Worm (Caenorhabditis elegans) whole organism, L1 larva: Measurements from ENCODE around the gene T28C6.7.
A peak's percentile ranks its signal among the peaks of the same experiment; 100 is the strongest.

Experiments used
- C04F5.9 ChIP-seq: sonication (generic microtip); optimal IDR thresholded peaks from 2 replicates; lab custom pipeline; 2016; ENCODE audit warnings: missing genetic modification characterization, missing compliant biosample characterization
- C16A3.4 ChIP-seq: fragments of 150-350 bp; optimal IDR thresholded peaks from 2 replicates; lab custom pipeline; 2014; ENCODE audit warnings: missing biosample characterization, missing genetic modification characterization
- C34B4.2 ChIP-seq: sonication (generic microtip); optimal IDR thresholded peaks from 2 replicates; lab custom pipeline; 2017; ENCODE audit warnings: mild to moderate bottlenecking, missing genetic modification characterization, missing compliant biosample characterization
- aly-2 ChIP-seq: fragments of 150-350 bp; optimal IDR thresholded peaks from 2 replicates; lab custom pipeline; 2014; ENCODE audit warnings: missing biosample characterization, missing genetic modification characterization
- ama-1 ChIP-seq: fragments of 150-350 bp; optimal IDR thresholded peaks from 2 replicates; lab custom pipeline; 2014
- ceh-63 ChIP-seq: fragments of 200-800 bp; sonication (Bioruptor generic); optimal IDR thresholded peaks from 2 replicates; lab custom pipeline; 2018; ENCODE audit warnings: mild to moderate bottlenecking, missing genetic modification characterization, missing compliant biosample characterization
- ceh-88 ChIP-seq: fragments of 200-800 bp; sonication (Bioruptor generic); IDR thresholded peaks from 2 replicates; pipeline ENCODE4 v1.3.6; 2022; ENCODE audit warnings: missing genetic modification characterization, missing compliant biosample characterization
- ceh-90 ChIP-seq: sonication (generic microtip); optimal IDR thresholded peaks from 2 replicates; lab custom pipeline; 2016; ENCODE audit warnings: missing genetic modification characterization, missing compliant biosample characterization
- ces-1 ChIP-seq: fragments of 150-350 bp; optimal IDR thresholded peaks from 2 replicates; lab custom pipeline; 2014; ENCODE audit warnings: missing biosample characterization, missing genetic modification reagents, missing genetic modification characterization
- egl-13 ChIP-seq: sonication (generic microtip); optimal IDR thresholded peaks from 2 replicates; lab custom pipeline; 2016; ENCODE audit warnings: missing genotype, missing genetic modification reagents, missing genetic modification characterization, missing compliant biosample characterization
- egl-27 ChIP-seq, 2 experiments: fragments of 150-350 bp in 1 of 2; sonication (generic microtip); optimal IDR thresholded peaks; 3 replicates each; lab custom pipeline; 2017 to 2018; ENCODE audit warnings: missing biosample characterization in 2 of 2, missing genetic modification characterization in 2 of 2, missing genetic modification reagents in 2 of 2
- elt-2 ChIP-seq: sonication (generic microtip); optimal IDR thresholded peaks from 2 replicates; lab custom pipeline; 2016; ENCODE audit warnings: missing genetic modification characterization, mild to moderate bottlenecking, inconsistent platforms, missing compliant biosample characterization, missing genetic modification reagents
- elt-3 ChIP-seq, 6 experiments: fragments of 150-350 bp in 1 of 6; sonication (generic microtip); optimal IDR thresholded peaks; 2 replicates each; lab custom pipeline; 2017 to 2018; ENCODE audit warnings: missing biosample characterization in 6 of 6, missing genetic modification characterization in 6 of 6, inconsistent platforms in 1 of 6
- ets-5 ChIP-seq: fragments of 200-800 bp; sonication (Bioruptor generic); IDR thresholded peaks from 2 replicates; pipeline ENCODE4 v1.3.6; 2022; ENCODE audit warnings: missing genetic modification characterization, missing compliant biosample characterization
- fos-1 ChIP-seq: fragments of 150-350 bp; optimal IDR thresholded peaks from 2 replicates; lab custom pipeline; 2014; ENCODE audit warnings: missing biosample characterization, missing genetic modification characterization
- hlh-17 ChIP-seq: fragments of 200-800 bp; sonication (Bioruptor generic); optimal IDR thresholded peaks from 2 replicates; lab custom pipeline; 2018; ENCODE audit warnings: missing genetic modification characterization, mild to moderate bottlenecking, missing compliant biosample characterization, moderate library complexity, borderline replicate concordance
- hlh-4 ChIP-seq: sonication (generic microtip); optimal IDR thresholded peaks from 2 replicates; lab custom pipeline; 2016; ENCODE audit warnings: mild to moderate bottlenecking, missing genetic modification characterization, missing compliant biosample characterization
- hpl-2 ChIP-seq: fragments of 150-350 bp; optimal IDR thresholded peaks from 2 replicates; lab custom pipeline; 2014; ENCODE audit warnings: missing biosample characterization, missing genetic modification reagents, missing genetic modification characterization
- isw-1 ChIP-seq: fragments of 200-800 bp; sonication (Bioruptor generic); IDR thresholded peaks from 2 replicates; pipeline ENCODE4 v1.3.6; 2022; ENCODE audit warnings: missing genetic modification characterization, missing compliant biosample characterization
- lin-15B ChIP-seq: fragments of 150-350 bp; sonication (generic microtip); optimal IDR thresholded peaks from 3 replicates; lab custom pipeline; 2014; ENCODE audit warnings: missing biosample characterization, missing genetic modification characterization
- lin-35 ChIP-seq, 2 experiments: fragments of 150-350 bp; optimal IDR thresholded peaks; 2 replicates each; lab custom pipeline; 2014; ENCODE audit warnings: missing biosample characterization in 2 of 2, missing genetic modification characterization in 2 of 2, missing genetic modification reagents in 2 of 2
- lin-39 ChIP-seq: fragments of 150-350 bp; optimal IDR thresholded peaks from 2 replicates; lab custom pipeline; 2014; ENCODE audit warnings: missing biosample characterization, missing genetic modification reagents, missing genetic modification characterization
- lir-3 ChIP-seq: sonication (generic microtip); optimal IDR thresholded peaks from 2 replicates; lab custom pipeline; 2016; ENCODE audit warnings: mild to moderate bottlenecking, missing genetic modification characterization, moderate library complexity, missing compliant biosample characterization; ENCODE audit not compliant: poor library complexity
- lsy-2 ChIP-seq, 2 experiments: fragments of 150-350 bp; optimal IDR thresholded peaks; 2 replicates each; lab custom pipeline; 2014; ENCODE audit warnings: missing biosample characterization in 2 of 2, missing genetic modification characterization in 2 of 2
- mef-2 ChIP-seq: fragments of 150-350 bp; optimal IDR thresholded peaks from 2 replicates; lab custom pipeline; 2014; ENCODE audit warnings: missing biosample characterization, missing genetic modification characterization
- mep-1 ChIP-seq: fragments of 150-350 bp; optimal IDR thresholded peaks from 2 replicates; lab custom pipeline; 2014; ENCODE audit warnings: missing biosample characterization, missing genetic modification characterization
- nhr-11 ChIP-seq: fragments of 150-350 bp; optimal IDR thresholded peaks from 2 replicates; lab custom pipeline; 2014; ENCODE audit warnings: missing biosample characterization, missing genetic modification characterization
- nhr-12 ChIP-seq: sonication (generic microtip); optimal IDR thresholded peaks from 2 replicates; lab custom pipeline; 2017; ENCODE audit warnings: missing biosample characterization, missing genetic modification characterization
- nhr-19 ChIP-seq: fragments of 200-800 bp; sonication (Bioruptor generic); conservative IDR thresholded peaks from 2 replicates; pipeline ENCODE4 v1.3.6; 2022; ENCODE audit warnings: missing genetic modification characterization, missing compliant biosample characterization
- nhr-20 ChIP-seq: sonication (generic microtip); optimal IDR thresholded peaks from 2 replicates; lab custom pipeline; 2016; ENCODE audit warnings: mild to moderate bottlenecking, missing genetic modification characterization, missing compliant biosample characterization
- nhr-237 ChIP-seq: fragments of 150-350 bp; optimal IDR thresholded peaks from 2 replicates; lab custom pipeline; 2014; ENCODE audit warnings: missing biosample characterization, missing genetic modification characterization
- nhr-28 ChIP-seq: fragments of 150-350 bp; optimal IDR thresholded peaks from 2 replicates; lab custom pipeline; 2014; ENCODE audit warnings: missing biosample characterization, missing genetic modification characterization
- nhr-47 ChIP-seq: sonication (generic microtip); optimal IDR thresholded peaks from 2 replicates; lab custom pipeline; 2016; ENCODE audit warnings: mild to moderate bottlenecking, missing genetic modification characterization, moderate library complexity, missing compliant biosample characterization
- nhr-77 ChIP-seq: fragments of 150-350 bp; optimal IDR thresholded peaks from 2 replicates; lab custom pipeline; 2014; ENCODE audit warnings: missing biosample characterization, missing genetic modification characterization
- nhr-85 ChIP-seq: sonication (generic microtip); peaks from one replicate; lab custom pipeline; 2016; ENCODE audit warnings: missing genetic modification characterization, inconsistent platforms, missing compliant biosample characterization
- nhr-90 ChIP-seq: sonication (generic microtip); optimal IDR thresholded peaks from 2 replicates; lab custom pipeline; 2016; ENCODE audit warnings: mild to moderate bottlenecking, missing genetic modification characterization, missing compliant biosample characterization; ENCODE audit not compliant: poor library complexity
- pag-3 ChIP-seq: sonication (generic microtip); optimal IDR thresholded peaks from 2 replicates; lab custom pipeline; 2017; ENCODE audit warnings: missing genetic modification characterization, mild to moderate bottlenecking, missing compliant biosample characterization, antibody characterized with exemption, borderline replicate concordance; ENCODE audit not compliant: insufficient read depth
- pqm-1 ChIP-seq: sonication (generic microtip); optimal IDR thresholded peaks from 3 replicates; lab custom pipeline; 2017; ENCODE audit warnings: missing biosample characterization, missing genetic modification characterization
- rnt-1 ChIP-seq: sonication (generic microtip); optimal IDR thresholded peaks from 2 replicates; lab custom pipeline; 2016; ENCODE audit warnings: mild to moderate bottlenecking, missing genetic modification characterization, moderate library complexity, missing compliant biosample characterization
- snu-23 ChIP-seq: sonication (generic microtip); optimal IDR thresholded peaks from 2 replicates; lab custom pipeline; 2016; ENCODE audit warnings: missing genetic modification characterization, missing compliant biosample characterization
- sox-4 ChIP-seq: sonication (generic microtip); optimal IDR thresholded peaks from 2 replicates; lab custom pipeline; 2016; ENCODE audit warnings: missing genetic modification characterization, missing compliant biosample characterization
- sptf-1 ChIP-seq: fragments of 150-350 bp; optimal IDR thresholded peaks from 2 replicates; lab custom pipeline; 2014; ENCODE audit warnings: missing biosample characterization, missing genetic modification characterization
- sup-37 ChIP-seq: fragments of 200-800 bp; sonication (Bioruptor generic); optimal IDR thresholded peaks from 2 replicates; lab custom pipeline; 2018; ENCODE audit warnings: mild to moderate bottlenecking, missing genetic modification characterization, missing compliant biosample characterization
- swsn-7 ChIP-seq: sonication (generic microtip); optimal IDR thresholded peaks from 2 replicates; lab custom pipeline; 2016; ENCODE audit warnings: missing genetic modification characterization, missing compliant biosample characterization
- tbx-2 ChIP-seq: sonication (generic microtip); optimal IDR thresholded peaks from 2 replicates; lab custom pipeline; 2016; ENCODE audit warnings: missing genetic modification characterization, missing compliant biosample characterization
- tlp-1 ChIP-seq: fragments of 150-350 bp; optimal IDR thresholded peaks from 2 replicates; lab custom pipeline; 2014; ENCODE audit warnings: missing biosample characterization, missing genetic modification characterization
- unc-30 ChIP-seq: sonication (generic microtip); optimal IDR thresholded peaks from 2 replicates; lab custom pipeline; 2017; ENCODE audit warnings: missing biosample characterization, missing genetic modification characterization
- unc-62 ChIP-seq: fragments of 150-350 bp; optimal IDR thresholded peaks from 2 replicates; lab custom pipeline; 2014; ENCODE audit warnings: missing biosample characterization, missing genetic modification reagents, missing genetic modification characterization
- xbp-1 ChIP-seq: sonication (generic microtip); optimal IDR thresholded peaks from 2 replicates; lab custom pipeline; 2016; ENCODE audit warnings: missing genetic modification characterization, missing compliant biosample characterization
- ztf-4 ChIP-seq: fragments of 150-350 bp; optimal IDR thresholded peaks from 2 replicates; lab custom pipeline; 2014; ENCODE audit warnings: missing biosample characterization, missing genetic modification characterization

T28C6.7 gene

ce11 chrIV:8866092-8866491 is 38.5 kb downstream of the T28C6.7 start (continued):
- TF ChIP-seq unc-62 (GFP tag; lab: Kevin White, UChicago) (no peak), nhr-12 (tag; lab: Kevin White, UChicago) (no peak), snu-23 (peak; percentile 67), lir-3 (tag; lab: Kevin White, UChicago) (no peak), mep-1 (tag; lab: Kevin White, UChicago) (peak; percentile 77), nhr-237 (tag; lab: Kevin White, UChicago) (no peak), nhr-28 (tag; lab: Kevin White, UChicago) (no peak), pqm-1 (no peak), xbp-1 (tag; lab: Kevin White, UChicago) (no peak), C16A3.4 (peak; percentile 31), isw-1 (no peak), lin-15B (tag; lab: Kevin White, UChicago) (no peak), fos-1 (tag; lab: Kevin White, UChicago) (no peak), aly-2 (tag; lab: Kevin White, UChicago) (no peak), sox-4 (tag; lab: Kevin White, UChicago) (no peak), ceh-63 (GFP tag; lab: Kevin White, UChicago) (no peak), nhr-90 (tag; lab: Kevin White, UChicago) (peak; percentile 57), sptf-1 (no peak), C04F5.9 (tag; lab: Kevin White, UChicago) (no peak), nhr-11 (tag; lab: Kevin White, UChicago) (no peak), nhr-85 (tag; lab: Kevin White, UChicago) (peak; percentile 78), ets-5 (GFP tag; lab: Robert Waterston, UW) (no peak), lin-35 (GFP tag; optimal IDR thresholded peaks at IDR 0.05; lab: Kevin White, UChicago) (peak; percentile 50 to 74), nhr-77 (peak; percentile 34), ama-1 (lab: Kevin White, UChicago) (no peak), ceh-88 (no peak), lsy-2 (tag; optimal IDR thresholded peaks at IDR 0.05; lab: Kevin White, UChicago) (peak; percentile 27 to 52), elt-2 (tag; lab: Kevin White, UChicago) (peak; percentile 39), ztf-4 (tag; lab: Kevin White, UChicago) (no peak), elt-3 (tag; optimal IDR thresholded peaks at IDR 0.05; lab: Kevin White, UChicago) (peak in 1 of 6 experiments; percentile 58), nhr-19 (GFP tag; lab: Robert Waterston, UW) (peak; percentile 33), ceh-90 (tag; lab: Kevin White, UChicago) (no peak), tbx-2 (peak; percentile 38), tlp-1 (no peak), lin-39 (no peak), rnt-1 (tag; lab: Kevin White, UChicago) (peak; percentile 73), unc-30 (no peak), egl-27 (tag; optimal IDR thresholded peaks at IDR 0.05; lab: Kevin White, UChicago) (peak in 1 of 2 experiments; percentile 14), ces-1 (no peak), egl-13 (tag; lab: Kevin White, UChicago) (no peak), pag-3 (tag; lab: Kevin White, UChicago) (no peak), hlh-4 (tag; lab: Kevin White, UChicago) (no peak), mef-2 (no peak), C34B4.2 (tag; lab: Kevin White, UChicago) (no peak), hlh-17 (no peak), hpl-2 (GFP tag; lab: Kevin White, UChicago) (no peak), swsn-7 (tag; lab: Kevin White, UChicago) (peak; percentile 36), nhr-47 (tag; lab: Kevin White, UChicago) (peak; percentile 43), nhr-20 (tag; lab: Kevin White, UChicago) (peak; percentile 73), sup-37 (GFP tag; lab: Kevin White, UChicago) (no peak)
